Worm (Caenorhabditis elegans): ENCODE measurements around the gene psr-1.

ce11 chrIV:4613516-4613915, 39.5 kb upstream of the psr-1 start:
- TF ChIP-seq W03F9.2 (tag; optimal IDR thresholded peaks at IDR 0.05) = no peak
- TF ChIP-seq him-1 (tag; optimal IDR thresholded peaks at IDR 0.05) = no peak
